Worm (Caenorhabditis elegans) whole organism, young adult: ENCODE data around the gene dos-3.
A peak's percentile ranks its signal among the peaks of the same experiment; 100 is the strongest.

Experiments used
- B0019.2 ChIP-seq: fragments of 200-800 bp; sonication (Bioruptor generic); conservative IDR thresholded peaks from 2 replicates; pipeline ENCODE4 v1.3.6; 2022; ENCODE audit warnings: missing genetic modification reagents, missing genetic modification characterization, missing compliant biosample characterization
- B0336.3 ChIP-seq: fragments of 200-800 bp; sonication (Bioruptor generic); IDR thresholded peaks from 2 replicates; pipeline ENCODE4 v1.3.6; 2022; ENCODE audit warnings: missing genetic modification characterization, missing compliant biosample characterization
- F10E7.11 ChIP-seq: sonication (generic microtip); optimal IDR thresholded peaks from 2 replicates; lab custom pipeline; 2017; ENCODE audit warnings: mild to moderate bottlenecking, missing genetic modification characterization, moderate library complexity, missing compliant biosample characterization
- F22D6.2 ChIP-seq: sonication (generic microtip); optimal IDR thresholded peaks from 2 replicates; lab custom pipeline; 2016; ENCODE audit warnings: mild to moderate bottlenecking, missing genetic modification characterization, missing compliant biosample characterization
- F23B12.7 ChIP-seq: sonication (generic microtip); optimal IDR thresholded peaks from 2 replicates; lab custom pipeline; 2017; ENCODE audit warnings: missing genetic modification characterization, mild to moderate bottlenecking, missing compliant biosample characterization, antibody characterized with exemption, moderate library complexity; ENCODE audit not compliant: insufficient read depth
- F49E8.2 ChIP-seq: sonication (generic microtip); optimal IDR thresholded peaks from 3 replicates; lab custom pipeline; 2017; ENCODE audit warnings: missing genetic modification characterization, mild to moderate bottlenecking, missing compliant biosample characterization, antibody characterized with exemption, moderate library complexity; ENCODE audit not compliant: insufficient read depth
- F52B5.7 ChIP-seq: sonication (generic microtip); optimal IDR thresholded peaks from 2 replicates; lab custom pipeline; 2016; ENCODE audit warnings: mild to moderate bottlenecking, missing genetic modification characterization, missing compliant biosample characterization
- K11D2.4 ChIP-seq: fragments of 200-800 bp; sonication (Bioruptor generic); IDR thresholded peaks from 2 replicates; pipeline ENCODE4 v1.3.6; 2022; ENCODE audit warnings: missing genetic modification reagents, missing genetic modification characterization, missing compliant biosample characterization
- K12H6.12 ChIP-seq: fragments of 200-800 bp; sonication (Bioruptor generic); optimal IDR thresholded peaks from 2 replicates; lab custom pipeline; 2018; ENCODE audit warnings: mild to moderate bottlenecking, missing genetic modification characterization, missing compliant biosample characterization
- T26A5.8 ChIP-seq: sonication (generic microtip); optimal IDR thresholded peaks from 2 replicates; lab custom pipeline; 2016; ENCODE audit warnings: missing genetic modification characterization, missing compliant biosample characterization
- Y53G8AR.9 ChIP-seq: fragments of 200-800 bp; sonication (Bioruptor generic); conservative IDR thresholded peaks from 2 replicates; pipeline ENCODE4 v1.3.6; 2022; ENCODE audit warnings: missing genetic modification reagents, missing genetic modification characterization, missing compliant biosample characterization
- Y95B8A.8 ChIP-seq: fragments of 200-800 bp; sonication (Bioruptor generic); IDR thresholded peaks from 2 replicates; pipeline ENCODE4 v1.3.6; 2022; ENCODE audit warnings: missing genetic modification reagents, missing genetic modification characterization, missing compliant biosample characterization
- ZK185.1 ChIP-seq: sonication (generic microtip); optimal IDR thresholded peaks from 2 replicates; lab custom pipeline; 2016; ENCODE audit warnings: mild to moderate bottlenecking, missing genetic modification characterization, missing compliant biosample characterization; ENCODE audit not compliant: poor library complexity, severe bottlenecking
- athp-1 ChIP-seq: sonication (generic microtip); optimal IDR thresholded peaks from 2 replicates; lab custom pipeline; 2017; ENCODE audit warnings: mild to moderate bottlenecking, missing genetic modification characterization, missing compliant biosample characterization
- attf-3 ChIP-seq: fragments of 200-800 bp; sonication (Bioruptor generic); conservative IDR thresholded peaks from 2 replicates; pipeline ENCODE4 v1.3.6; 2022; ENCODE audit warnings: missing genetic modification reagents, missing genetic modification characterization, missing compliant biosample characterization
- attf-5 ChIP-seq: fragments of 200-800 bp; sonication (Bioruptor generic); optimal IDR thresholded peaks from 2 replicates; lab custom pipeline; 2018; ENCODE audit warnings: mild to moderate bottlenecking, missing genetic modification characterization, missing compliant biosample characterization
- attf-6 ChIP-seq: fragments of 200-800 bp; sonication (Bioruptor generic); IDR thresholded peaks from 2 replicates; pipeline ENCODE4 v1.3.6; 2022; ENCODE audit warnings: missing genetic modification reagents, missing genetic modification characterization, missing compliant biosample characterization
- ceh-91 ChIP-seq: fragments of 200-800 bp; sonication (Bioruptor generic); IDR thresholded peaks from 2 replicates; pipeline ENCODE4 v1.3.6; 2022; ENCODE audit warnings: missing genetic modification reagents, missing genetic modification characterization, missing compliant biosample characterization
- chd-7 ChIP-seq: sonication (generic microtip); optimal IDR thresholded peaks from 2 replicates; lab custom pipeline; 2016; ENCODE audit warnings: mild to moderate bottlenecking, missing genetic modification characterization, moderate library complexity, missing compliant biosample characterization
- dox-1 ChIP-seq: fragments of 200-800 bp; sonication (Bioruptor generic); IDR thresholded peaks from 2 replicates; pipeline ENCODE4 v1.3.6; 2022; ENCODE audit warnings: missing genetic modification reagents, missing genetic modification characterization, missing compliant biosample characterization
- dpl-1 ChIP-seq: fragments of 150-350 bp; optimal IDR thresholded peaks from 2 replicates; lab custom pipeline; 2014; ENCODE audit warnings: missing biosample characterization, missing genetic modification reagents, missing genetic modification characterization
- egrh-3 ChIP-seq: fragments of 200-800 bp; sonication (Bioruptor generic); IDR thresholded peaks from 2 replicates; pipeline ENCODE4 v1.3.6; 2022; ENCODE audit warnings: missing genetic modification reagents, missing genetic modification characterization, missing compliant biosample characterization
- hmg-20 ChIP-seq: fragments of 200-800 bp; sonication (Bioruptor generic); IDR thresholded peaks from 2 replicates; pipeline ENCODE4 v1.3.6; 2022; ENCODE audit warnings: missing genetic modification reagents, missing genetic modification characterization, missing compliant biosample characterization
- let-607 ChIP-seq, 2 experiments: fragments of 200-800 bp in 1 of 2; sonication (Bioruptor generic) in 1 of 2; sonication (generic microtip) in 1 of 2; optimal IDR thresholded peaks; 2 replicates each; lab custom pipeline; 2016 to 2018; ENCODE audit warnings: mild to moderate bottlenecking in 2 of 2, missing compliant biosample characterization in 2 of 2, missing genetic modification characterization in 2 of 2, moderate library complexity in 2 of 2, missing genotype in 1 of 2
- lin-35 ChIP-seq, 3 experiments: fragments of 150-350 bp in 2 of 3; sonication (generic microtip) in 1 of 3; optimal IDR thresholded peaks; 2 replicates each; lab custom pipeline; 2014 to 2018; ENCODE audit warnings: missing biosample characterization in 3 of 3, missing genetic modification characterization in 3 of 3, missing genetic modification reagents in 3 of 3
- lin-54 ChIP-seq: fragments of 200-800 bp; sonication (Bioruptor generic); optimal IDR thresholded peaks from 2 replicates; lab custom pipeline; 2018; ENCODE audit warnings: mild to moderate bottlenecking, missing genetic modification characterization, missing compliant biosample characterization
- lir-1 ChIP-seq: fragments of 200-800 bp; sonication (Bioruptor generic); conservative IDR thresholded peaks from 2 replicates; pipeline ENCODE4 v1.3.6; 2022; ENCODE audit warnings: missing genetic modification reagents, missing genetic modification characterization, missing compliant biosample characterization
- lsl-1 ChIP-seq: fragments of 200-800 bp; sonication (Bioruptor generic); optimal IDR thresholded peaks from 2 replicates; lab custom pipeline; 2018; ENCODE audit warnings: mild to moderate bottlenecking, missing genetic modification characterization, moderate library complexity, missing compliant biosample characterization
- lsy-27 ChIP-seq: sonication (generic microtip); optimal IDR thresholded peaks from 2 replicates; lab custom pipeline; 2017; ENCODE audit warnings: missing genetic modification characterization, mild to moderate bottlenecking, missing compliant biosample characterization, antibody characterized with exemption, missing genotype, borderline replicate concordance; ENCODE audit not compliant: insufficient read depth
- madf-10 ChIP-seq: sonication (generic microtip); optimal IDR thresholded peaks from 2 replicates; lab custom pipeline; 2016; ENCODE audit warnings: mild to moderate bottlenecking, missing genetic modification characterization, missing compliant biosample characterization
- madf-8 ChIP-seq: fragments of 200-800 bp; sonication (Bioruptor generic); conservative IDR thresholded peaks from 2 replicates; pipeline ENCODE4 v1.3.6; 2022; ENCODE audit warnings: missing genetic modification reagents, missing genetic modification characterization, missing compliant biosample characterization
- mcd-1 ChIP-seq: fragments of 200-800 bp; sonication (Bioruptor generic); IDR thresholded peaks from 2 replicates; pipeline ENCODE4 v1.3.6; 2022; ENCODE audit warnings: missing genetic modification reagents, missing genetic modification characterization, missing compliant biosample characterization
- mel-28 ChIP-seq: sonication (generic microtip); optimal IDR thresholded peaks from 2 replicates; lab custom pipeline; 2016; ENCODE audit warnings: borderline replicate concordance, mild to moderate bottlenecking, missing genetic modification characterization, missing compliant biosample characterization
- nfya-1 ChIP-seq: sonication (generic microtip); optimal IDR thresholded peaks from 2 replicates; lab custom pipeline; 2017; ENCODE audit warnings: antibody characterized with exemption, missing compliant biosample characterization, missing genetic modification characterization, borderline replicate concordance; ENCODE audit not compliant: insufficient read depth
- nfyb-1 ChIP-seq: fragments of 200-800 bp; sonication (Bioruptor generic); IDR thresholded peaks from 2 replicates; pipeline ENCODE4 v1.3.6; 2022; ENCODE audit warnings: missing genetic modification reagents, missing genetic modification characterization, missing compliant biosample characterization
- nhr-80 ChIP-seq: sonication (generic microtip); optimal IDR thresholded peaks from 2 replicates; lab custom pipeline; 2016; ENCODE audit warnings: missing genetic modification characterization, missing compliant biosample characterization
- pbrm-1 ChIP-seq: fragments of 200-800 bp; sonication (Bioruptor generic); IDR thresholded peaks from 2 replicates; pipeline ENCODE4 v1.3.6; 2022; ENCODE audit warnings: missing genetic modification reagents, missing genetic modification characterization, missing compliant biosample characterization
- snpc-1.3 ChIP-seq: sonication (generic microtip); optimal IDR thresholded peaks from 2 replicates; lab custom pipeline; 2017; ENCODE audit warnings: missing genetic modification characterization, mild to moderate bottlenecking, missing compliant biosample characterization, antibody characterized with exemption, moderate library complexity, missing genotype, missing genetic modification reagents; ENCODE audit not compliant: insufficient read depth
- snpc-4 ChIP-seq, 5 experiments: fragments of 150-350 bp in 1 of 5; sonication (generic microtip) in 4 of 5; optimal IDR thresholded peaks; 2 replicates each; lab custom pipeline; 2014 to 2018; ENCODE audit warnings: missing genetic modification characterization in 5 of 5, missing biosample characterization in 3 of 5, antibody characterized with exemption in 2 of 5, mild to moderate bottlenecking in 2 of 5, missing compliant biosample characterization in 2 of 5, missing genotype in 2 of 5, moderate library complexity in 2 of 5, missing genetic modification reagents in 1 of 5
- tlf-1 ChIP-seq: fragments of 200-800 bp; sonication (Bioruptor generic); optimal IDR thresholded peaks from 2 replicates; lab custom pipeline; 2018; ENCODE audit warnings: mild to moderate bottlenecking, missing genetic modification characterization, missing compliant biosample characterization
- unc-62 ChIP-seq: fragments of 150-350 bp; optimal IDR thresholded peaks from 2 replicates; lab custom pipeline; 2014; ENCODE audit warnings: missing biosample characterization, missing genetic modification reagents, missing genetic modification characterization
- zfh-2 ChIP-seq: fragments of 200-800 bp; sonication (Bioruptor generic); conservative IDR thresholded peaks from 2 replicates; pipeline ENCODE4 v1.3.6; 2022; ENCODE audit warnings: missing genetic modification reagents, missing genetic modification characterization, missing compliant biosample characterization
- ztf-22 ChIP-seq: fragments of 200-800 bp; sonication (Bioruptor generic); optimal IDR thresholded peaks from 2 replicates; lab custom pipeline; 2018; ENCODE audit warnings: mild to moderate bottlenecking, missing genetic modification characterization, moderate library complexity, missing compliant biosample characterization
- ztf-25 ChIP-seq: fragments of 200-800 bp; sonication (Bioruptor generic); IDR thresholded peaks from 2 replicates; pipeline ENCODE4 v1.3.6; 2022; ENCODE audit warnings: missing genetic modification reagents, missing genetic modification characterization, missing compliant biosample characterization
- ztf-28 ChIP-seq: fragments of 200-800 bp; sonication (Bioruptor generic); IDR thresholded peaks from 2 replicates; pipeline ENCODE4 v1.3.6; 2022; ENCODE audit warnings: missing genetic modification reagents, missing genetic modification characterization, missing compliant biosample characterization
- ztf-3 ChIP-seq: fragments of 200-800 bp; sonication (Bioruptor generic); optimal IDR thresholded peaks from 2 replicates; lab custom pipeline; 2018; ENCODE audit warnings: mild to moderate bottlenecking, missing genetic modification characterization, missing compliant biosample characterization

Gene dos-3

DNA sequence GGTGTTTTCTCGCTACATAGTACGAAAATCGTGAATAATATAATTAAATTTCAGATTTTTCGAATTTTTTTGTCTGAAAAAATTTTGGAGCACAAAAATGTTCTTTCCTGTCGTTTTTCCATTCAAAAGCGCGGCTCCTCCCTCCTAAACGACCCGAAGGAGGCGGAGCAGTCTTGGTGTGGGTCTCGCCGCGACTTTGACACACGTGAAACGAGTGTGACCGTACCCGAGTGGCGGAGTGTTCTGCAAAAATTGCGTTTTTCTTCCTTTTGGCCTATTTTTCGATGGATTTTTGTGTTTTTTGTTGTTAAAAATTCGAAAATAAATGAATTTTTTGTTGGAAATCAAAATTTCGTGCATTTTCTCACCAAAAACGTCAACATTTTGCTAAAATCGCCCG is 45.8 kb downstream of the dos-3 start, which contains the start of gene snt-2 (continued):
- TF ChIP-seq chd-7 (tag; lab: Kevin White, UChicago) = no peak
- no peak for TF ChIP-seq B0019.2 (GFP tag; lab: Robert Waterston, UW)
- TF ChIP-seq madf-10 (tag; lab: Kevin White, UChicago) = no peak
- peak; percentile 20 for TF ChIP-seq dpl-1
- TF ChIP-seq ztf-22 = no peak
- peak; percentile 80 for TF ChIP-seq mcd-1 (GFP tag; lab: Robert Waterston, UW)
- no peak for TF ChIP-seq F22D6.2 (tag; lab: Kevin White, UChicago)
- TF ChIP-seq unc-62 (GFP tag; lab: Kevin White, UChicago) = no peak
- TF ChIP-seq Y53G8AR.9 = no peak
- TF ChIP-seq B0336.3 (GFP tag; lab: Robert Waterston, UW) = peak; percentile 51
- 0 out of 2 replicates have a peak, but pooled peaks have one; percentile 44 for TF ChIP-seq ceh-91 (GFP tag; lab: Robert Waterston, UW)
- 0 out of 2 replicates have a peak, but pooled peaks have one; percentile 13 for TF ChIP-seq madf-8 (GFP tag; lab: Robert Waterston, UW)
- no peak for TF ChIP-seq attf-6 (GFP tag; lab: Robert Waterston, UW)
- TF ChIP-seq nfyb-1 (GFP tag; lab: Robert Waterston, UW) = 0 out of 2 replicates have a peak, but pooled peaks have one; percentile 36
- peak; percentile 83 for TF ChIP-seq dox-1 (GFP tag; lab: Robert Waterston, UW)
- peak; percentile 41 for TF ChIP-seq nhr-80 (tag; lab: Kevin White, UChicago)
- TF ChIP-seq lsl-1 (GFP tag; lab: Kevin White, UChicago) = peak; percentile 92
- peak; percentile 75 for TF ChIP-seq zfh-2 (GFP tag; lab: Robert Waterston, UW)
- 0 out of 2 replicates have a peak, but pooled peaks have one; percentile 17 for TF ChIP-seq egrh-3 (GFP tag; lab: Robert Waterston, UW)
- no peak for TF ChIP-seq snpc-4 (GFP tag; optimal IDR thresholded peaks at IDR 0.05; lab: Kevin White, UChicago)
- TF ChIP-seq snpc-4 (tag; optimal IDR thresholded peaks at IDR 0.05; lab: Kevin White, UChicago) = peak in 1 of 4 experiments; percentile 3
- TF ChIP-seq F10E7.11 (tag; lab: Kevin White, UChicago) = no peak
- no peak for TF ChIP-seq Y95B8A.8 (GFP tag; lab: Robert Waterston, UW)
- no peak for TF ChIP-seq ztf-3 (GFP tag; lab: Kevin White, UChicago)
- no peak for TF ChIP-seq ztf-25 (GFP tag; lab: Robert Waterston, UW)
- peak; percentile 52 for TF ChIP-seq F49E8.2 (tag; lab: Kevin White, UChicago)
- no peak for TF ChIP-seq lir-1
- TF ChIP-seq attf-5 (GFP tag; lab: Kevin White, UChicago) = peak; percentile 76
- TF ChIP-seq lin-35 (GFP tag; optimal IDR thresholded peaks at IDR 0.05; lab: Kevin White, UChicago) = peak in 1 of 3 experiments; percentile 55
- peak; percentile 35 for TF ChIP-seq tlf-1 (GFP tag; lab: Kevin White, UChicago)
- peak; percentile 58 for TF ChIP-seq lin-54
- no peak for TF ChIP-seq lsy-27 (tag; lab: Kevin White, UChicago)
- no peak for TF ChIP-seq F52B5.7 (tag; lab: Kevin White, UChicago)
- no peak for TF ChIP-seq mel-28 (tag; lab: Kevin White, UChicago)
- peak; percentile 69 for TF ChIP-seq snpc-1.3
- peak; percentile 25 for TF ChIP-seq ZK185.1 (tag; lab: Kevin White, UChicago)
- peak; percentile 73 for TF ChIP-seq pbrm-1 (GFP tag; lab: Robert Waterston, UW)
- peak in 1 of 2 experiments; percentile 34 for TF ChIP-seq let-607 (tag; optimal IDR thresholded peaks at IDR 0.05; lab: Kevin White, UChicago)
- peak; percentile 86 for TF ChIP-seq F23B12.7
- TF ChIP-seq ztf-28 (GFP tag; lab: Robert Waterston, UW) = no peak
- no peak for TF ChIP-seq attf-3 (GFP tag; lab: Robert Waterston, UW)
- no peak for TF ChIP-seq athp-1 (tag; lab: Kevin White, UChicago)
- no peak for TF ChIP-seq nfya-1 (tag; lab: Kevin White, UChicago)
- TF ChIP-seq hmg-20 (GFP tag; lab: Robert Waterston, UW) = no peak
- peak; percentile 33 for TF ChIP-seq K12H6.12
- TF ChIP-seq T26A5.8 (tag; lab: Kevin White, UChicago) = no peak
- no peak for TF ChIP-seq K11D2.4
